Fruit fly (Drosophila melanogaster): ENCODE measurements around the gene CG1504.

- TF ChIP-seq pan (optimal IDR thresholded peaks at IDR 0.05) (no peak), CG8478 (optimal IDR thresholded peaks at IDR 0.05) (no peak), EcR (GFP tag; optimal IDR thresholded peaks at IDR 0.05) (no peak), psq (optimal IDR thresholded peaks at IDR 0.05) (no peak), Dll (optimal IDR thresholded peaks at IDR 0.05) (no peak), usp (GFP tag; optimal IDR thresholded peaks at IDR 0.05) (no peak)
Observed at dm6 chrX:20327144-20327543, 3.0 kb downstream of the CG1504 start, which contains the start of gene CG1631.
